Fruit fly (Drosophila melanogaster) whole organism, pupa: ENCODE data around the gene spi.

Experiments
- CG32121 ChIP-seq: fragments of 200-800 bp; sonication (Bioruptor generic); IDR thresholded peaks from 2 replicates; pipeline ENCODE4 v1.3.6; 2022; ENCODE audit warnings: missing biosample characterization, missing genetic modification characterization
- CG8301 ChIP-seq: fragments of 200-800 bp; sonication (Bioruptor generic); optimal IDR thresholded peaks from 2 replicates; lab custom pipeline; 2018; ENCODE audit warnings: missing biosample characterization, mild to moderate bottlenecking, missing genetic modification characterization
- EcR ChIP-seq: fragments of 200-800 bp; sonication (Bioruptor generic); optimal IDR thresholded peaks from 3 replicates; lab custom pipeline; 2019; ENCODE audit warnings: missing biosample characterization, missing genetic modification characterization, mild to moderate bottlenecking, moderate library complexity, missing genetic modification reagents
- fd96Ca ChIP-seq: fragments of 200-800 bp; sonication (Bioruptor generic); IDR thresholded peaks from 3 replicates; pipeline ENCODE4 v1.3.6; 2022; ENCODE audit warnings: missing biosample characterization, missing genetic modification characterization

DNA sequence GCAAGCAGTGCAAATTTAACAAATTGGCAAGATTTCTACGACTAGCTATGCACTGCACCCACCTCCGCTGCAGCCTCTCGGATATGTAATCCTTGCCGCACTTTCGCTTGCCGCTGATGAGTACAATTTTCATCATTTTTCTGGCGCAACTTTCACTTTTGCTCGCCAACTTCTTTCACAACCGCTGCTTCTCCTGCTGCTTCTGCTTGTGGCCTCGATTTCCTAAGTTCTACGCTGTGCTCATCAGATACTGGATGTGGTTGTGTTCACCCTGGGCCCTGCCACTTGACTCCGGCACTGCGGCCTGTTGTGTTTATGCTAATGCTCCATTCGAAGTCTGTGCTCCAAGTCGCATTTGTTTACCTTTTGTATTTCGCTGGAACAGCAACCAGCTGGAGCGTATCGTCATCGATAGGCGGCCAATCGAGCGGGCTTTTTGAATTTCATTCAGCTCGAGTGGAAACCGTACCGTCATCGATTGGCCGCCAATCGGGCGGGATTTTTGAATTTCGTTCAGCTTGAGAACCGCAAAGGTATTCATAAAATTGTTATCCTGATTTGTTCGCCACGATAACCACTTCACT lies 3.0 kb upstream of the spi start, which contains the start of gene Pmvk:
- TF ChIP-seq EcR (GFP tag; lab: Kevin White, UChicago) (no peak), fd96Ca (no peak), CG8301 (tag; lab: Kevin White, UChicago) (peak; percentile 31), CG32121 (GFP tag; lab: Robert Waterston, UW) (no peak)
